Worm (Caenorhabditis elegans) whole organism, L3 larva: Measurements from ENCODE around the gene Y75B12B.11.
"Not testable (repeated sequence)": the region's sequence is repeated elsewhere in the genome, so short reads cannot be mapped to it uniquely, and the experiment has no call there.

Experiments
- ceh-16 ChIP-seq: sonication (generic microtip); optimal IDR thresholded peaks from 2 replicates; lab custom pipeline; 2017; ENCODE audit warnings: missing biosample characterization, missing genetic modification characterization
- egl-5 ChIP-seq: fragments of 150-350 bp; optimal IDR thresholded peaks from 2 replicates; lab custom pipeline; 2017; ENCODE audit warnings: missing biosample characterization, missing genetic modification reagents, missing genetic modification characterization, inconsistent platforms
- elt-2 ChIP-seq: sonication (generic microtip); optimal IDR thresholded peaks from 2 replicates; lab custom pipeline; 2016; ENCODE audit warnings: missing genetic modification reagents, mild to moderate bottlenecking, missing genetic modification characterization, missing compliant biosample characterization
- fkh-10 ChIP-seq: sonication (generic microtip); optimal IDR thresholded peaks from 2 replicates; lab custom pipeline; 2017; ENCODE audit warnings: missing biosample characterization, missing genetic modification reagents, missing genetic modification characterization
- fos-1 ChIP-seq: fragments of 150-350 bp; optimal IDR thresholded peaks from 2 replicates; lab custom pipeline; 2014; ENCODE audit warnings: missing biosample characterization, missing genetic modification characterization
- nfya-1 ChIP-seq: sonication (generic microtip); optimal IDR thresholded peaks from 2 replicates; lab custom pipeline; 2017; ENCODE audit warnings: missing genetic modification characterization, mild to moderate bottlenecking, missing compliant biosample characterization, antibody characterized with exemption, moderate library complexity; ENCODE audit not compliant: insufficient read depth
- nhr-77 ChIP-seq: fragments of 150-350 bp; optimal IDR thresholded peaks from 2 replicates; lab custom pipeline; 2014; ENCODE audit warnings: missing biosample characterization, missing genetic modification characterization
- pqm-1 ChIP-seq: fragments of 150-350 bp; optimal IDR thresholded peaks from 2 replicates; lab custom pipeline; 2017; ENCODE audit warnings: missing biosample characterization, missing genetic modification characterization, inconsistent platforms
- skn-1 ChIP-seq: fragments of 150-350 bp; optimal IDR thresholded peaks from 2 replicates; lab custom pipeline; 2014; ENCODE audit warnings: missing biosample characterization, missing genetic modification characterization
- snpc-4 ChIP-seq: fragments of 150-350 bp; optimal IDR thresholded peaks from 2 replicates; lab custom pipeline; 2014; ENCODE audit warnings: missing biosample characterization, missing genetic modification characterization
- unc-62 ChIP-seq: fragments of 150-350 bp; sonication (generic microtip); optimal IDR thresholded peaks from 4 replicates; lab custom pipeline; 2014; ENCODE audit warnings: missing biosample characterization, missing genetic modification reagents, missing genetic modification characterization

DNA sequence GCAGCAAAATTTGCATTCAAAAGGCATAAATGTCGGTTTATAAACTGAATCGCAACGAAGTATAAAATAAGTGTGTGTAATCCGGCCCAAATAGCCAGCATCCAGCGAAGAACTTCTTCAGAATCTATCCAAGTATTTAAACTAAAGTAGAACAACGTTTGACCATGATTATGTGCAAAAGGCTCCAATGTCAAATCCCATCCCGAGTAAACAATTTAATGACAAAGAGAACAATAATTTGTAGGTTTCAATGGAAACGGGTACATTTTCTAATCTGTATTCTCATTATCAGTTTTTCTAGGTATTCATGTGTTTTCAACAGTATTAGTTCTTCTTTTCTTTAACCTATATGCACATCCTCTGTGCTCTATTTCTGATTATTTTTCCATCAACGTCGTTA lies 16.6 kb downstream of the Y75B12B.11 start, which contains the start of gene C41G6.12:
- not testable (repeated sequence) for TF ChIP-seq snpc-4 (tag; lab: Kevin White, UChicago); skn-1; fkh-10 (GFP tag; lab: Kevin White, UChicago); egl-5 (tag; lab: Kevin White, UChicago); nfya-1 (tag; lab: Kevin White, UChicago); nhr-77 (tag; lab: Kevin White, UChicago); ceh-16 (tag; lab: Kevin White, UChicago); elt-2 (tag; lab: Kevin White, UChicago); unc-62 (GFP tag; lab: Kevin White, UChicago); pqm-1; fos-1 (tag; lab: Kevin White, UChicago)
